Fruit fly (Drosophila melanogaster): ENCODE results near the gene CG1965.

Gene CG1965

dm6 chr3R:7093592-7093991 lies 26.4 kb downstream of the CG1965 start:
- TF ChIP-seq CG17806 (tag; optimal IDR thresholded peaks at IDR 0.05) (no peak), gl (tag; optimal IDR thresholded peaks at IDR 0.05) (no peak), CG4496 (GFP tag; IDR thresholded peaks at IDR 0.05) (0 out of 3 replicates have a peak, but pooled peaks have one; percentile 11), CG15710 (tag; optimal IDR thresholded peaks at IDR 0.05) (peak; percentile 27), CG12605 (GFP tag; IDR thresholded peaks at IDR 0.05) (0 out of 2 replicates have a peak, but pooled peaks have one; percentile 21), CG8159 (tag; optimal IDR thresholded peaks at IDR 0.05) (peak; percentile 31), Pif1B (GFP tag; optimal IDR thresholded peaks at IDR 0.05) (peak; percentile 8), Snoo (tag; optimal IDR thresholded peaks at IDR 0.05) (peak; percentile 6)

DNA sequence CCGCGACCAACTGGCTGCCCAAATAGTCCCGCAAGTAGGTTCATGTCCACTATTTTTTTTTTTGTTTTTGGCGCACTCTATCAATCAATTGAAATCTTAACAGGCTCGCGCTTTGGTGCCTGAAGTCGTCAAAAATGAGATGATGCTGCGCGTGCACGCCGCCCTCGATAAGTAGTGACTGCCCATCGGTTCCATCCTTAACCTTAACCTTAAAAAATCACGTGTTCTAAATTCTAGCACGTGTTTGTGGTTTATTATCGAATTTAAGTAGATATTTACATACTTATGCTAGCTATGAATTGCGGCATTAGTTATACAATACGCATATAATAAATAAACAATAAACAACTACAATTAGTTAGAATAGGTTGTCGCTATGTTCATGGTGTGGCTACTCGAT lies 27.2 kb downstream of the CG1965 start:
- TF ChIP-seq CG32121 (GFP tag; IDR thresholded peaks at IDR 0.05) (no peak), Ets98B (GFP tag; IDR thresholded peaks at IDR 0.05) (no peak), Pif1A (GFP tag; optimal IDR thresholded peaks at IDR 0.05) (no peak), CG10348 (GFP tag; IDR thresholded peaks at IDR 0.05) (no peak), CG17806 (tag; optimal IDR thresholded peaks at IDR 0.05) (no peak), CG14655 (GFP tag; optimal IDR thresholded peaks at IDR 0.05) (no peak), gl (tag; optimal IDR thresholded peaks at IDR 0.05) (no peak), fd96Ca (GFP tag; IDR thresholded peaks at IDR 0.05) (no peak), CG8301 (tag; optimal IDR thresholded peaks at IDR 0.05) (no peak), CG12605 (GFP tag; IDR thresholded peaks at IDR 0.05) (no peak), Pif1B (GFP tag; optimal IDR thresholded peaks at IDR 0.05) (no peak), rn (GFP tag; IDR thresholded peaks at IDR 0.05) (no peak), CG9948 (tag; optimal IDR thresholded peaks at IDR 0.05) (no peak)

dm6 chr3R:7102853-7103833 lies 35.9 kb downstream of the CG1965 start:
- TF ChIP-seq CG8301 (tag; optimal IDR thresholded peaks at IDR 0.05) (peak; percentile 2), Ets98B (GFP tag; IDR thresholded peaks at IDR 0.05) (peak; percentile 71), CG34367 (tag; optimal IDR thresholded peaks at IDR 0.05) (no peak), fd96Ca (GFP tag; IDR thresholded peaks at IDR 0.05) (peak; percentile 59; the same call in 2 of the 3 replicates), EcR (GFP tag; optimal IDR thresholded peaks at IDR 0.05) (peak; percentile 71), CG9948 (tag; optimal IDR thresholded peaks at IDR 0.05) (no peak), CG17806 (tag; optimal IDR thresholded peaks at IDR 0.05) (no peak), CG14655 (GFP tag; optimal IDR thresholded peaks at IDR 0.05) (no peak), CG8159 (tag; optimal IDR thresholded peaks at IDR 0.05) (peak; percentile 17), CG12605 (GFP tag; IDR thresholded peaks at IDR 0.05) (peak; percentile 42; the same call in 1 of the 2 replicates), Pif1A (GFP tag; optimal IDR thresholded peaks at IDR 0.05) (peak; percentile 21), Pif1B (GFP tag; optimal IDR thresholded peaks at IDR 0.05) (no peak), Snoo (tag; optimal IDR thresholded peaks at IDR 0.05) (no peak), CG13204 (GFP tag; optimal IDR thresholded peaks at IDR 0.05) (peak; percentile 10), CG32121 (GFP tag; IDR thresholded peaks at IDR 0.05) (peak; percentile 58), CG4496 (GFP tag; IDR thresholded peaks at IDR 0.05) (peak; percentile 66; the same call in 2 of the 3 replicates)

dm6 chr3R:7104308-7104707 lies 37.1 kb downstream of the CG1965 start:
- TF ChIP-seq EcR (GFP tag; optimal IDR thresholded peaks at IDR 0.05) (peak; percentile 41), CG9948 (tag; optimal IDR thresholded peaks at IDR 0.05) (no peak), CG8159 (tag; optimal IDR thresholded peaks at IDR 0.05) (no peak), D1 (tag; optimal IDR thresholded peaks at IDR 0.05) (no peak), rn (GFP tag; IDR thresholded peaks at IDR 0.05) (no peak), CG10348 (GFP tag; IDR thresholded peaks at IDR 0.05) (no peak)

dm6 chr3R:7105503-7106164 lies 38.4 kb downstream of the CG1965 start:
- TF ChIP-seq CG17806 (tag; optimal IDR thresholded peaks at IDR 0.05): no peak
- no peak for TF ChIP-seq D1 (tag; optimal IDR thresholded peaks at IDR 0.05)
- TF ChIP-seq CG9948 (tag; optimal IDR thresholded peaks at IDR 0.05): no peak
- TF ChIP-seq CG14655 (GFP tag; optimal IDR thresholded peaks at IDR 0.05): no peak
- no peak for TF ChIP-seq CG15710 (tag; optimal IDR thresholded peaks at IDR 0.05)
- TF ChIP-seq EcR (GFP tag; optimal IDR thresholded peaks at IDR 0.05): no peak
- no peak for TF ChIP-seq CG32121 (GFP tag; IDR thresholded peaks at IDR 0.05)
- TF ChIP-seq Snoo (tag; optimal IDR thresholded peaks at IDR 0.05): no peak
- TF ChIP-seq Pif1B (GFP tag; optimal IDR thresholded peaks at IDR 0.05): no peak
- no peak for TF ChIP-seq CG13204 (GFP tag; optimal IDR thresholded peaks at IDR 0.05)
- no peak for TF ChIP-seq CG12605 (GFP tag; IDR thresholded peaks at IDR 0.05)
- TF ChIP-seq gl (tag; optimal IDR thresholded peaks at IDR 0.05): no peak
- TF ChIP-seq CG34367 (tag; optimal IDR thresholded peaks at IDR 0.05): no peak
- TF ChIP-seq CG8301 (tag; optimal IDR thresholded peaks at IDR 0.05): no peak
- no peak for TF ChIP-seq Ets98B (GFP tag; IDR thresholded peaks at IDR 0.05)
- TF ChIP-seq rn (GFP tag; IDR thresholded peaks at IDR 0.05): no peak
- TF ChIP-seq CG8159 (tag; optimal IDR thresholded peaks at IDR 0.05): no peak
